Worm (Caenorhabditis elegans) whole organism, midembryonic: ENCODE measurements around the gene crb-1.

Experiments
- T22C8.4 ChIP-seq: fragments of 200-800 bp; sonication (Bioruptor generic); IDR thresholded peaks from 2 replicates; pipeline ENCODE4 v1.3.6; 2022; ENCODE audit warnings: missing genetic modification characterization, missing compliant biosample characterization
- cog-1 ChIP-seq: sonication (generic microtip); optimal IDR thresholded peaks from 2 replicates; lab custom pipeline; 2016; ENCODE audit warnings: missing genetic modification characterization, missing compliant biosample characterization
- flt-1 ChIP-seq: fragments of 200-800 bp; sonication (Bioruptor generic); IDR thresholded peaks from 2 replicates; pipeline ENCODE4 v1.3.6; 2022; ENCODE audit warnings: missing genetic modification characterization, missing compliant biosample characterization
- klf-2 ChIP-seq: fragments of 200-800 bp; sonication (Bioruptor generic); conservative IDR thresholded peaks from 2 replicates; pipeline ENCODE4 v1.3.6; 2022; ENCODE audit warnings: missing genetic modification reagents, missing genetic modification characterization, missing compliant biosample characterization
- med-1 ChIP-seq: sonication (generic microtip); optimal IDR thresholded peaks from 2 replicates; lab custom pipeline; 2017; ENCODE audit warnings: missing genetic modification characterization, mild to moderate bottlenecking, missing compliant biosample characterization, antibody characterized with exemption, missing genetic modification reagents; ENCODE audit not compliant: insufficient read depth
- ref-1 ChIP-seq: fragments of 200-800 bp; sonication (Bioruptor generic); conservative IDR thresholded peaks from 2 replicates; pipeline ENCODE4 v1.3.6; 2022; ENCODE audit warnings: missing genetic modification reagents, missing genetic modification characterization, missing compliant biosample characterization
- tab-1 ChIP-seq: fragments of 200-800 bp; sonication (Bioruptor generic); IDR thresholded peaks from 2 replicates; pipeline ENCODE4 v1.3.6; 2022; ENCODE audit warnings: missing genetic modification characterization, missing compliant biosample characterization
- ztf-23 ChIP-seq: fragments of 200-800 bp; sonication (Bioruptor generic); IDR thresholded peaks from 2 replicates; pipeline ENCODE4 v1.3.6; 2022; ENCODE audit warnings: missing genetic modification reagents, missing genetic modification characterization, missing compliant biosample characterization
- ztf-29 ChIP-seq: fragments of 200-800 bp; sonication (Bioruptor generic); IDR thresholded peaks from 2 replicates; pipeline ENCODE4 v1.3.6; 2022; ENCODE audit warnings: missing genetic modification reagents, missing genetic modification characterization, missing compliant biosample characterization

ce11 chrX:17412642-17413041 lies 1.2 kb downstream of the crb-1 start:
- TF ChIP-seq ref-1 (GFP tag; lab: Robert Waterston, UW) = no peak
- TF ChIP-seq med-1 (GFP tag; lab: Kevin White, UChicago) = no peak
- TF ChIP-seq ztf-23 = no peak
- TF ChIP-seq T22C8.4 (GFP tag; lab: Robert Waterston, UW) = no peak
- TF ChIP-seq cog-1 (tag; lab: Kevin White, UChicago) = no peak
- no peak for TF ChIP-seq tab-1 (GFP tag; lab: Robert Waterston, UW)
- no peak for TF ChIP-seq flt-1 (GFP tag; lab: Robert Waterston, UW)
- TF ChIP-seq klf-2 (GFP tag; lab: Robert Waterston, UW) = no peak
- no peak for TF ChIP-seq ztf-29 (GFP tag; lab: Robert Waterston, UW)
